Fruit fly (Drosophila melanogaster) whole organism, wandering third instar larva: ENCODE results near the gene meigo.
A peak's percentile ranks its signal among the peaks of the same experiment; 100 is the strongest.

Experiments
- Abd-B ChIP-seq: fragments of >200 bp; optimal IDR thresholded peaks from 2 replicates; lab custom pipeline; 2017; ENCODE audit warnings: missing biosample characterization, missing genetic modification characterization
- CG32264 ChIP-seq: fragments of 200-800 bp; sonication (Bioruptor generic); optimal IDR thresholded peaks from 2 replicates; lab custom pipeline; 2016; ENCODE audit warnings: missing biosample characterization, missing genetic modification characterization
- CG9705 ChIP-seq: fragments of 200-800 bp; sonication (Bioruptor generic); optimal IDR thresholded peaks from 2 replicates; lab custom pipeline; 2018; ENCODE audit warnings: missing biosample characterization, mild to moderate bottlenecking, missing genetic modification characterization
- CrebA ChIP-seq: fragments of 200-800 bp; sonication (Bioruptor generic); optimal IDR thresholded peaks from 2 replicates; lab custom pipeline; 2016; ENCODE audit warnings: missing biosample characterization, mild to moderate bottlenecking, missing genetic modification characterization, borderline replicate concordance
- Dfd ChIP-seq: fragments of >200 bp; optimal IDR thresholded peaks from 2 replicates; lab custom pipeline; 2017; ENCODE audit warnings: missing biosample characterization, missing genetic modification characterization
- Dif ChIP-seq: fragments of 200-275, 200-300 bp; sonication (Bioruptor generic); optimal IDR thresholded peaks from 2 replicates; lab custom pipeline; 2018; ENCODE audit warnings: missing biosample characterization, missing genetic modification characterization; ENCODE audit not compliant: partially characterized antibody
- GATAd ChIP-seq: sonication (Bioruptor generic); optimal IDR thresholded peaks from 2 replicates; lab custom pipeline; 2016; ENCODE audit warnings: missing biosample characterization, missing genetic modification characterization
- HLH106 ChIP-seq: fragments of 200-800 bp; optimal IDR thresholded peaks from 3 replicates; lab custom pipeline; 2019; ENCODE audit warnings: missing biosample characterization, mild to moderate bottlenecking, missing genetic modification characterization, moderate library complexity
- Hnf4 ChIP-seq: fragments of 200-800 bp; sonication (Bioruptor generic); optimal IDR thresholded peaks from 2 replicates; lab custom pipeline; 2016; ENCODE audit warnings: missing biosample characterization, mild to moderate bottlenecking, missing genetic modification characterization
- Hr78 ChIP-seq: fragments of >200 bp; optimal IDR thresholded peaks from 2 replicates; lab custom pipeline; 2017; ENCODE audit warnings: missing biosample characterization, missing genetic modification characterization
- Hr83 ChIP-seq: fragments of 200-300 bp; sonication (Bioruptor generic); optimal IDR thresholded peaks from 2 replicates; lab custom pipeline; 2016; ENCODE audit warnings: missing biosample characterization, mild to moderate bottlenecking, missing genetic modification characterization, moderate library complexity; ENCODE audit not compliant: poor library complexity, severe bottlenecking
- Jra ChIP-seq: sonication (Bioruptor generic); optimal IDR thresholded peaks from 2 replicates; lab custom pipeline; 2016; ENCODE audit warnings: missing biosample characterization, missing genetic modification characterization
- Mio ChIP-seq: sonication (Bioruptor generic); optimal IDR thresholded peaks from 2 replicates; lab custom pipeline; 2016; ENCODE audit warnings: missing biosample characterization, missing genetic modification characterization
- Myc ChIP-seq: fragments of >200 bp; optimal IDR thresholded peaks from 2 replicates; lab custom pipeline; 2017
- N ChIP-seq: fragments of >200 bp; optimal IDR thresholded peaks from 2 replicates; lab custom pipeline; 2018; ENCODE audit warnings: missing biosample characterization, missing external identifiers, missing genetic modification characterization
- OdsH ChIP-seq: fragments of 200-800 bp; sonication (Bioruptor generic); optimal IDR thresholded peaks from 2 replicates; lab custom pipeline; 2016; ENCODE audit warnings: missing biosample characterization, mild to moderate bottlenecking, missing genetic modification characterization
- Rel ChIP-seq, 2 experiments: fragments of 200-800 bp; sonication (Bioruptor generic) in 1 of 2; optimal IDR thresholded peaks; 2 replicates in 1 of 2; 3 replicates in 1 of 2; lab custom pipeline; 2016 to 2019; ENCODE audit warnings: mild to moderate bottlenecking in 2 of 2, missing biosample characterization in 2 of 2, missing genetic modification characterization in 2 of 2, moderate library complexity in 1 of 2
- Sp1 ChIP-seq: fragments of 200-800 bp; sonication (Bioruptor generic); optimal IDR thresholded peaks from 3 replicates; lab custom pipeline; 2019; ENCODE audit warnings: missing biosample characterization, mild to moderate bottlenecking, missing genetic modification characterization, moderate library complexity
- Vsx2 ChIP-seq: fragments of 200-300, 225-300 bp; sonication (Bioruptor generic); optimal IDR thresholded peaks from 2 replicates; lab custom pipeline; 2018; ENCODE audit warnings: missing biosample characterization, missing genetic modification characterization; ENCODE audit not compliant: partially characterized antibody
- br ChIP-seq: fragments of 200-800 bp; sonication (Bioruptor generic); optimal IDR thresholded peaks from 2 replicates; lab custom pipeline; 2016; ENCODE audit warnings: missing biosample characterization, missing genetic modification characterization
- brk ChIP-seq: fragments of 200-800 bp; sonication (Bioruptor generic); optimal IDR thresholded peaks from 2 replicates; lab custom pipeline; 2016; ENCODE audit warnings: missing biosample characterization, mild to moderate bottlenecking, missing genetic modification characterization
- dl ChIP-seq, 2 experiments: fragments of 175-275, 200-275 bp in 1 of 2; fragments of 200-275 bp in 1 of 2; sonication (Bioruptor generic); optimal IDR thresholded peaks; lab custom pipeline; 2018; ENCODE audit warnings: mild to moderate bottlenecking in 2 of 2, missing biosample characterization in 2 of 2, missing genetic modification characterization in 2 of 2, moderate library complexity in 2 of 2; ENCODE audit not compliant: partially characterized antibody in 2 of 2, insufficient read depth in 1 of 2
- dmrt93B ChIP-seq: fragments of 200-800 bp; sonication (Bioruptor generic); optimal IDR thresholded peaks from 2 replicates; lab custom pipeline; 2018; ENCODE audit warnings: missing biosample characterization, mild to moderate bottlenecking, missing genetic modification characterization
- dsf ChIP-seq: sonication (Bioruptor generic); optimal IDR thresholded peaks from 2 replicates; lab custom pipeline; 2016; ENCODE audit warnings: missing biosample characterization, missing genetic modification characterization, borderline replicate concordance
- ey ChIP-seq: fragments of 200-800 bp; sonication (Bioruptor generic); optimal IDR thresholded peaks from 2 replicates; lab custom pipeline; 2016; ENCODE audit warnings: missing biosample characterization, missing genetic modification characterization
- foxo ChIP-seq, 2 experiments: fragments of 200-800 bp; sonication (Bioruptor generic); optimal IDR thresholded peaks; 2 replicates in 1 of 2; 3 replicates in 1 of 2; lab custom pipeline; 2016 to 2017; ENCODE audit warnings: missing biosample characterization in 2 of 2, missing genetic modification characterization in 2 of 2
- fru ChIP-seq: fragments of 200-800 bp; sonication (Bioruptor generic); optimal IDR thresholded peaks from 3 replicates; lab custom pipeline; 2016; ENCODE audit warnings: missing biosample characterization, mild to moderate bottlenecking, missing genetic modification characterization
- h ChIP-seq: fragments of 200-800 bp; sonication (Bioruptor generic); optimal IDR thresholded peaks from 3 replicates; lab custom pipeline; 2016; ENCODE audit warnings: missing biosample characterization, mild to moderate bottlenecking, missing genetic modification characterization
- jim ChIP-seq: fragments of 175-275, 200-325 bp; sonication (Bioruptor generic); optimal IDR thresholded peaks from 2 replicates; lab custom pipeline; 2016; ENCODE audit warnings: missing biosample characterization, mild to moderate bottlenecking, missing genetic modification characterization
- lola ChIP-seq: fragments of >200 bp; optimal IDR thresholded peaks from 2 replicates; lab custom pipeline; 2017; ENCODE audit warnings: missing biosample characterization, missing genetic modification characterization
- pan ChIP-seq: fragments of >200 bp; optimal IDR thresholded peaks from 2 replicates; lab custom pipeline; 2017
- psq ChIP-seq: fragments of 200-800 bp; sonication (Bioruptor generic); optimal IDR thresholded peaks from 3 replicates; lab custom pipeline; 2017; ENCODE audit warnings: missing biosample characterization, mild to moderate bottlenecking, missing genetic modification characterization, moderate library complexity
- rgr ChIP-seq: fragments of 200-800 bp; sonication (Bioruptor generic); optimal IDR thresholded peaks from 3 replicates; lab custom pipeline; 2016; ENCODE audit warnings: missing biosample characterization, mild to moderate bottlenecking, missing genetic modification characterization
- sage ChIP-seq: fragments of 200-800 bp; sonication (Bioruptor generic); optimal IDR thresholded peaks from 2 replicates; lab custom pipeline; 2016; ENCODE audit warnings: missing biosample characterization, mild to moderate bottlenecking, missing genetic modification characterization
- sv ChIP-seq: fragments of 200-800 bp; sonication (Bioruptor generic); optimal IDR thresholded peaks from 3 replicates; lab custom pipeline; 2016; ENCODE audit warnings: missing biosample characterization, missing genetic modification characterization
- tai ChIP-seq: sonication (Bioruptor generic); optimal IDR thresholded peaks from 2 replicates; lab custom pipeline; 2016; ENCODE audit warnings: missing biosample characterization, missing genetic modification characterization
- usp ChIP-seq: fragments of >200 bp; optimal IDR thresholded peaks from 2 replicates; lab custom pipeline; 2017; ENCODE audit warnings: missing biosample characterization, missing genetic modification characterization
- woc ChIP-seq: sonication (Bioruptor generic); optimal IDR thresholded peaks from 2 replicates; lab custom pipeline; 2016; ENCODE audit warnings: missing biosample characterization, mild to moderate bottlenecking, missing genetic modification characterization

The meigo gene

DNA sequence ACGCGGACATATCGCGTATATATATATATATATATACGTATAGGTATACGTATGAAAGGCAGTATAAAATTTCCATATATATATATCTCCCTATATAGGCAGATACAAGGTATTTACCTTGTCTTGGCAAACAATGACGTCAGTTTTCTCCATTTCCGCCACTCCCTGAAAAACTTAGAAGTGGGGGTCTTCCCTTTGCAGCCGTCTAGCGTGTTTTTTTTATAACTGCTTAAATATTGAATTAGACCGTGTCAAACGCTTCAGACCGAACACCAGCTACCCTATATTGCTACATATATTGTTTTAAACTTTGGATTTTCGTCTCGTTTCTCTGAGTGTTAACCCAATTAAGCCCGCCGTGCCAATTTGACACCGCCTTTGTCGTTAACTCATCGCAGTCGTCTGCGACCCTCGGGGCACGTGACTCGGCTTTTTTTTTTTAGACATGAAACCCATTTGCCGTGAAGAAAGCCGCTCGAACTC, 38.6 kb downstream of the meigo start:
- TF ChIP-seq ey (GFP tag; lab: Kevin White, UChicago) (no peak), Myc (lab: Kevin White, UChicago) (no peak), Hr83 (GFP tag; lab: Kevin White, UChicago) (peak; percentile 32), tai (GFP tag; lab: Kevin White, UChicago) (no peak), Hr78 (GFP tag; lab: Kevin White, UChicago) (no peak), Abd-B (GFP tag; lab: Kevin White, UChicago) (no peak), rgr (GFP tag; lab: Kevin White, UChicago) (peak; percentile 14), Rel (GFP tag; optimal IDR thresholded peaks at IDR 0.05; lab: Kevin White, UChicago) (no peak), Rel (tag; optimal IDR thresholded peaks at IDR 0.05; lab: Kevin White, UChicago) (peak; percentile 55), sage (GFP tag; lab: Kevin White, UChicago) (no peak), pan (lab: Kevin White, UChicago) (no peak), h (GFP tag; lab: Kevin White, UChicago) (peak; percentile 27), OdsH (GFP tag; lab: Kevin White, UChicago) (peak; percentile 45), CrebA (GFP tag; lab: Kevin White, UChicago) (no peak), Jra (GFP tag; lab: Kevin White, UChicago) (no peak), dmrt93B (GFP tag; lab: Kevin White, UChicago) (no peak), HLH106 (no peak), CG9705 (no peak), lola (GFP tag; lab: Kevin White, UChicago) (no peak), N (GFP tag; lab: Kevin White, UChicago) (no peak), Dfd (GFP tag; lab: Kevin White, UChicago) (no peak), foxo (GFP tag; optimal IDR thresholded peaks at IDR 0.05; lab: Kevin White, UChicago) (peak in 1 of 2 experiments; percentile 22), fru (GFP tag; lab: Kevin White, UChicago) (no peak), GATAd (no peak), CG32264 (no peak), br (no peak), psq (GFP tag; lab: Kevin White, UChicago) (peak; percentile 23), Vsx2 (no peak), sv (GFP tag; lab: Kevin White, UChicago) (no peak), jim (GFP tag; lab: Kevin White, UChicago) (no peak), brk (GFP tag; lab: Kevin White, UChicago) (no peak), Sp1 (GFP tag; lab: Kevin White, UChicago) (peak; percentile 3), Mio (no peak), Hnf4 (no peak), dsf (GFP tag; lab: Kevin White, UChicago) (no peak), usp (GFP tag; lab: Kevin White, UChicago) (no peak), Dif (GFP tag; lab: Kevin White, UChicago) (no peak), woc (GFP tag; lab: Kevin White, UChicago) (no peak), dl (GFP tag; optimal IDR thresholded peaks at IDR 0.05; lab: Kevin White, UChicago; ENCODE audit: insufficient read depth in 1 of 2, partially characterized antibody in 2 of 2) (no peak)

DNA sequence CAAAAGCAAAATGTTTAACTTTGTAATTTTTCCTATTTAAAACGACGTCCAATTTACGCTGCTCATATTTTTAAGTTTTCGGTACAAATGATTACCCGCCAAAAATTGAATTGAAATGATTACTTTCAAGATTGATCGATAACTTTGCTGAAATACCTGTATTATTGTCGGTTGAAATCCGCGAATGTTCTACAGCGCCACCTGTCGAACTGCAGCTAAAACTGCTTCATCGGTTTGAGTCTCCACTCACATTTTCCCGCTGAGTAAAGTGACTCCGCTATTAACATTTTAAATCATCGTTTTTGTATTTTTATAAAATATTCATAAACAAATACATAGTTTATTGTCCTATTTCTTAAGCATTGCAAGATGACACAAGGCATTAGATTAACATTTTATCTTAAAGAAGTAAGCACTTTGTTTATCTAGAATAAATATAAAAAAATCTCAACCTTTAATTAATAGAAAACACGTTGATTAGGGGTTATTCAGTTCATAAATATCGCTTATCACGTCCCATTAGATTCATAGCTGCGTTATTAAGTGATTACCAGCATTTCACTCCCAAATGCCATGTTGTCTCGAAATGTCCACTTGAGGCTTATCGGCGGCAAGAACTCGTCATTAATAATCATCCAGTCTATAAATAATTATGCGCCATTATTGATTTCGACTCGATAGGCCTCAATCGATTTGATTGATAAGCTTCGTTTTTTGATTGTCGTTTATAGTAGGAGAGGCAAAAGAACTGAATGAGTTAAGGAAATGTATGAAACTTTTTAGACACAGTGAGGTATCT, 41.7 kb downstream of the meigo start:
- TF ChIP-seq CrebA (GFP tag; lab: Kevin White, UChicago), result peak; percentile 46
- peak; percentile 11 for TF ChIP-seq br
- TF ChIP-seq h (GFP tag; lab: Kevin White, UChicago), result no peak
- TF ChIP-seq Myc (lab: Kevin White, UChicago), result peak; percentile 89
- TF ChIP-seq psq (GFP tag; lab: Kevin White, UChicago), result no peak
